Fruit fly (Drosophila melanogaster) whole organism, embryonic: Measurements from ENCODE around the gene CG8042.

ENCODE experiments used
- ATbp ChIP-seq: fragments of 200-800 bp; sonication (Bioruptor generic); optimal IDR thresholded peaks from 2 replicates; lab custom pipeline; 2017; ENCODE audit warnings: missing biosample characterization, mild to moderate bottlenecking, missing genetic modification characterization, missing genetic modification reagents
- Awh ChIP-seq: fragments of 200-800 bp; sonication (Bioruptor generic); IDR thresholded peaks from 2 replicates; pipeline ENCODE4, ENCODE4 v1.3.6; 2022; ENCODE audit warnings: missing biosample characterization, missing genetic modification characterization
- B-H2 ChIP-seq: fragments of 200-800 bp; sonication (Bioruptor generic); optimal IDR thresholded peaks from 2 replicates; lab custom pipeline; 2018; ENCODE audit warnings: missing biosample characterization, mild to moderate bottlenecking, missing genetic modification characterization
- CG10979 ChIP-seq: fragments of 200-800 bp; sonication (Bioruptor generic); optimal IDR thresholded peaks from 2 replicates; lab custom pipeline; 2018; ENCODE audit warnings: missing biosample characterization, mild to moderate bottlenecking, missing genetic modification characterization, moderate library complexity
- CG11085 ChIP-seq: fragments of 200-800 bp; sonication (Bioruptor generic); IDR thresholded peaks from 2 replicates; pipeline ENCODE4 v1.3.6; 2022; ENCODE audit warnings: missing biosample characterization, missing genetic modification characterization
- CG11093 ChIP-seq: fragments of 200-800 bp; sonication (Bioruptor generic); IDR thresholded peaks from 3 replicates; pipeline ENCODE4 v1.3.6; 2022; ENCODE audit warnings: missing biosample characterization, missing genetic modification characterization
- CG13624 ChIP-seq: fragments of 200-800 bp; sonication (Bioruptor generic); optimal IDR thresholded peaks from 2 replicates; lab custom pipeline; 2016; ENCODE audit warnings: missing biosample characterization, missing genetic modification characterization
- CG1647 ChIP-seq: fragments of 200-800 bp; sonication (Bioruptor generic); optimal IDR thresholded peaks from 3 replicates; lab custom pipeline; 2016; ENCODE audit warnings: missing biosample characterization, missing genetic modification characterization
- CG16779 ChIP-seq: fragments of 200-800 bp; sonication (Bioruptor generic); IDR thresholded peaks from 2 replicates; pipeline ENCODE4 v1.3.6; 2022; ENCODE audit warnings: missing biosample characterization, missing genetic modification characterization
- CG16813 ChIP-seq: fragments of 200-800 bp; sonication (Bioruptor generic); IDR thresholded peaks from 3 replicates; pipeline ENCODE4 v1.3.6; 2022; ENCODE audit warnings: missing biosample characterization, missing genetic modification characterization; ENCODE audit not compliant: partially characterized antibody
- CG17568 ChIP-seq: fragments of 200-800 bp; sonication (Bioruptor generic); optimal IDR thresholded peaks from 2 replicates; lab custom pipeline; 2018; ENCODE audit warnings: missing biosample characterization, mild to moderate bottlenecking, missing genetic modification characterization, moderate library complexity
- CG18764 ChIP-seq: fragments of 200-800 bp; sonication (Bioruptor generic); optimal IDR thresholded peaks from 3 replicates; lab custom pipeline; 2016; ENCODE audit warnings: missing biosample characterization, missing genetic modification characterization
- CG30403 ChIP-seq: fragments of 200-800 bp; sonication (Bioruptor generic); optimal IDR thresholded peaks from 3 replicates; lab custom pipeline; 2016; ENCODE audit warnings: missing biosample characterization, missing genetic modification characterization
- CG31441 ChIP-seq: fragments of 200-800 bp; sonication (Bioruptor generic); IDR thresholded peaks from 2 replicates; pipeline ENCODE4 v1.3.6; 2022; ENCODE audit warnings: missing biosample characterization, missing genetic modification characterization
- CG3726 ChIP-seq: fragments of 200-800 bp; sonication (Bioruptor generic); IDR thresholded peaks from 3 replicates; pipeline ENCODE4, ENCODE4 v1.3.6; 2022; ENCODE audit warnings: missing biosample characterization, missing genetic modification characterization
- CG3838 ChIP-seq: fragments of 200-800 bp; sonication (Bioruptor generic); optimal IDR thresholded peaks from 3 replicates; lab custom pipeline; 2016; ENCODE audit warnings: missing biosample characterization, missing genetic modification characterization
- CG4404 ChIP-seq: fragments of 200-800 bp; sonication (Bioruptor generic); IDR thresholded peaks from 2 replicates; pipeline ENCODE4 v1.3.6; 2022; ENCODE audit warnings: missing biosample characterization, missing genetic modification characterization
- CG4424 ChIP-seq: fragments of 200-800 bp; sonication (Bioruptor generic); optimal IDR thresholded peaks from 3 replicates; lab custom pipeline; 2016; ENCODE audit warnings: missing biosample characterization, missing genetic modification characterization
- CG5245 ChIP-seq: fragments of 200-800 bp; sonication (Bioruptor generic); optimal IDR thresholded peaks from 3 replicates; lab custom pipeline; 2016; ENCODE audit warnings: missing biosample characterization, missing genetic modification characterization
- Chrac-16 ChIP-seq: fragments of 200-800 bp; sonication (Bioruptor generic); optimal IDR thresholded peaks from 3 replicates; lab custom pipeline; 2016; ENCODE audit warnings: missing biosample characterization, missing genetic modification characterization
- Doc3 ChIP-seq: fragments of 200-800 bp; sonication (Bioruptor generic); IDR thresholded peaks from 3 replicates; pipeline ENCODE4 v1.3.6; 2022; ENCODE audit warnings: missing biosample characterization, missing genetic modification characterization; ENCODE audit not compliant: partially characterized antibody
- HmgZ ChIP-seq: fragments of 200-800 bp; sonication (Bioruptor generic); optimal IDR thresholded peaks from 2 replicates; lab custom pipeline; 2018; ENCODE audit warnings: missing biosample characterization, mild to moderate bottlenecking, missing genetic modification characterization
- Hmr ChIP-seq: fragments of 200-800 bp; sonication (Bioruptor generic); optimal IDR thresholded peaks from 3 replicates; lab custom pipeline; 2017; ENCODE audit warnings: mild to moderate bottlenecking, missing biosample characterization, missing genetic modification reagents, missing genetic modification characterization
- Lim3 ChIP-seq: fragments of 200-800 bp; sonication (Bioruptor generic); IDR thresholded peaks from 2 replicates; pipeline ENCODE4 v1.3.6; 2022; ENCODE audit warnings: missing biosample characterization, missing genetic modification characterization
- Meics ChIP-seq: fragments of 200-800 bp; sonication (Bioruptor generic); optimal IDR thresholded peaks from 2 replicates; lab custom pipeline; 2017; ENCODE audit warnings: missing biosample characterization, mild to moderate bottlenecking, missing genetic modification characterization
- Sox100B ChIP-seq: fragments of 200-800 bp; sonication (Bioruptor generic); optimal IDR thresholded peaks from 3 replicates; lab custom pipeline; 2018; ENCODE audit warnings: missing biosample characterization, mild to moderate bottlenecking, missing genetic modification characterization
- bcd ChIP-seq: fragments of 200-800 bp; sonication (Bioruptor generic); optimal IDR thresholded peaks from 2 replicates; lab custom pipeline; 2017; ENCODE audit warnings: missing biosample characterization, mild to moderate bottlenecking, missing genetic modification characterization
- bsh ChIP-seq, 2 experiments: fragments of 200-800 bp; sonication (Bioruptor generic); optimal IDR thresholded peaks; 2 replicates each; lab custom pipeline; 2017 to 2018; ENCODE audit warnings: mild to moderate bottlenecking in 2 of 2, missing biosample characterization in 2 of 2, missing genetic modification characterization in 2 of 2, moderate library complexity in 1 of 2
- caup ChIP-seq: fragments of 200-800 bp; sonication (Bioruptor generic); optimal IDR thresholded peaks from 3 replicates; lab custom pipeline; 2017; ENCODE audit warnings: missing biosample characterization, mild to moderate bottlenecking, missing genetic modification characterization, moderate library complexity; ENCODE audit not compliant: severe bottlenecking
- ewg ChIP-seq: fragments of 200-800 bp; sonication (Bioruptor generic); optimal IDR thresholded peaks from 3 replicates; lab custom pipeline; 2017; ENCODE audit warnings: mild to moderate bottlenecking, missing biosample characterization, missing genetic modification reagents, missing genetic modification characterization
- exex ChIP-seq: fragments of 200-800 bp; sonication (Bioruptor generic); optimal IDR thresholded peaks from 4 replicates; lab custom pipeline; 2018; ENCODE audit warnings: missing biosample characterization, mild to moderate bottlenecking, missing genetic modification characterization, moderate library complexity
- grau ChIP-seq: fragments of 200-800 bp; optimal IDR thresholded peaks from 3 replicates; lab custom pipeline; 2019; ENCODE audit warnings: missing biosample characterization, mild to moderate bottlenecking, missing genetic modification characterization, moderate library complexity
- ham ChIP-seq: fragments of 200-800 bp; sonication (Bioruptor generic); IDR thresholded peaks from 2 replicates; pipeline ENCODE4 v1.3.6; 2022; ENCODE audit warnings: missing biosample characterization, missing genetic modification characterization
- hb ChIP-seq: fragments of 200-800 bp; sonication (Bioruptor generic); IDR thresholded peaks from 3 replicates; pipeline ENCODE4 v1.3.6; 2022; ENCODE audit warnings: missing biosample characterization, missing genetic modification characterization; ENCODE audit not compliant: partially characterized antibody
- jing ChIP-seq: fragments of 200-800 bp; sonication (Bioruptor generic); optimal IDR thresholded peaks from 2 replicates; lab custom pipeline; 2018; ENCODE audit warnings: missing biosample characterization, mild to moderate bottlenecking, missing genetic modification characterization
- lbe ChIP-seq: fragments of 200-800 bp; sonication (Bioruptor generic); optimal IDR thresholded peaks from 2 replicates; lab custom pipeline; 2016; ENCODE audit warnings: missing biosample characterization, mild to moderate bottlenecking, missing genetic modification characterization
- maf-S ChIP-seq: fragments of 200-800 bp; sonication (Bioruptor generic); optimal IDR thresholded peaks from 2 replicates; lab custom pipeline; 2016; ENCODE audit warnings: missing biosample characterization, missing genetic modification characterization
- mirr ChIP-seq: fragments of 200-800 bp; sonication (Bioruptor generic); optimal IDR thresholded peaks from 3 replicates; lab custom pipeline; 2018; ENCODE audit warnings: missing biosample characterization, mild to moderate bottlenecking, missing genetic modification characterization
- pb ChIP-seq: fragments of 200-800 bp; sonication (Bioruptor generic); optimal IDR thresholded peaks from 3 replicates; lab custom pipeline; 2016; ENCODE audit warnings: missing biosample characterization, missing genetic modification characterization
- peb ChIP-seq: fragments of 200-800 bp; sonication (Bioruptor generic); IDR thresholded peaks from 2 replicates; pipeline ENCODE4 v1.3.6; 2022; ENCODE audit warnings: missing biosample characterization, missing genetic modification characterization
- phol ChIP-seq: fragments of 200-800 bp; sonication (Bioruptor generic); optimal IDR thresholded peaks from 3 replicates; lab custom pipeline; 2018; ENCODE audit warnings: missing biosample characterization, mild to moderate bottlenecking, missing genetic modification characterization, moderate library complexity
- pros ChIP-seq: fragments of 200-800 bp; sonication (Bioruptor generic); optimal IDR thresholded peaks from 3 replicates; lab custom pipeline; 2019; ENCODE audit warnings: missing biosample characterization, mild to moderate bottlenecking, missing genetic modification characterization, moderate library complexity
- sd ChIP-seq: fragments of 200-800 bp; sonication (Bioruptor generic); optimal IDR thresholded peaks from 3 replicates; lab custom pipeline; 2018; ENCODE audit warnings: missing biosample characterization, mild to moderate bottlenecking, missing genetic modification characterization, moderate library complexity
- sens-2 ChIP-seq: fragments of 200-800 bp; sonication (Bioruptor generic); IDR thresholded peaks from 2 replicates; pipeline ENCODE4 v1.3.6; 2022; ENCODE audit warnings: missing biosample characterization, missing genetic modification characterization
- slbo ChIP-seq: fragments of 200-800 bp; sonication (Bioruptor generic); IDR thresholded peaks from 2 replicates; pipeline ENCODE4 v1.3.6; 2022; ENCODE audit warnings: missing biosample characterization, missing genetic modification characterization

CG8042 gene

DNA sequence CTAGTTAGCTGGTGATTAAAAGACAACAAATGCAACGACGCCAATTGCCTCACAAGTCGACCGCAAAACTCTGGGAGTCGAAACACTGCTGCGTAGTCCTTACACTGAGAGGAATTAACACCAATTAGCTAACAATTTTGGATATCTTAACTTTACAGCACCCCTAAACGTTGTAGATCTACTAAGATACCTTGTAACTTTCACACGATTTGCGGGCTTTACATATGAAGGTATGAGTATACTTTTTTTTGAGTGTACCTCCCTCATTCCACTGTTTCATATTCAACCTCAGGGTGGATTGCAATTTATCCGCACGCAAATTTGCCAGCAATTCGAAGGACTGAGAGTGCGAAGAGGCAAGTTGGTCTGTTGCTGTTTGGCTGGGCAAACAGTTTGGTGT lies 11.2 kb downstream of the CG8042 start (continued):
- TF ChIP-seq hb (GFP tag; lab: Robert Waterston, UW), result no peak
- TF ChIP-seq bsh (GFP tag; optimal IDR thresholded peaks at IDR 0.05; lab: Kevin White, UChicago), result peak in 1 of 2 experiments; percentile 30
- TF ChIP-seq CG16813 (GFP tag; lab: Robert Waterston, UW), result no peak
- no peak for TF ChIP-seq CG11085 (GFP tag; lab: Robert Waterston, UW)
- peak; percentile 7 for TF ChIP-seq phol (tag; lab: Kevin White, UChicago)
- peak; percentile 14 for TF ChIP-seq CG10979 (tag; lab: Kevin White, UChicago)
- no peak for TF ChIP-seq B-H2
- TF ChIP-seq grau (tag; lab: Kevin White, UChicago), result no peak
- 0 out of 2 replicates have a peak, but pooled peaks have one; percentile 6 for TF ChIP-seq sens-2 (GFP tag; lab: Robert Waterston, UW)
- 0 out of 2 replicates have a peak, but pooled peaks have one; percentile 43 for TF ChIP-seq CG4404 (GFP tag; lab: Robert Waterston, UW)
- TF ChIP-seq Doc3, result no peak

DNA sequence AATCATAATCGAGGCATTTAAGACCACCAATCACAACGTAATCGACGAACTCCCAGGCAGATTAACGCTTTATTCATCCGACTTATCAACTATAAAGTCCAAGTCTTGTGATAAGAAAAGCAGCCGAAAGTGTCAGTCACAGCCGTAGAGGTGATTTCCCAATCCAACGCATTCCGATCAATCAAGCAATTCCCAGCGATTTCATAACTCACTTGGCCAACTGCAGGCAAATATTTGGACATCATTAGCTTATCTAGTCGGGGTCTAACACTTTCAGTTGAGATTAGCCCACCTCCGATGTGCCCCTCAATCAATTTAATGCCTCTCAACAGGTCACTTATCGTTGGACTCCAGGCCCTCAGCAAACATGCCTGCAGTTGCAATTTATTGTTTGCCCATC lies 11.8 kb downstream of the CG8042 start:
- no peak for TF ChIP-seq Hmr (GFP tag; lab: Kevin White, UChicago)
- no peak for TF ChIP-seq pros (GFP tag; lab: Kevin White, UChicago)
- TF ChIP-seq ATbp, result no peak
- no peak for TF ChIP-seq bcd (GFP tag; lab: Kevin White, UChicago)
- TF ChIP-seq lbe (GFP tag; lab: Kevin White, UChicago), result no peak
- TF ChIP-seq caup (GFP tag; lab: Kevin White, UChicago), result no peak
- TF ChIP-seq sd (tag; lab: Kevin White, UChicago), result peak; percentile 79
- TF ChIP-seq slbo (GFP tag; lab: Robert Waterston, UW), result no peak
- no peak for TF ChIP-seq ham
- no peak for TF ChIP-seq CG17568 (GFP tag; lab: Kevin White, UChicago)
- TF ChIP-seq exex, result peak; percentile 71
- TF ChIP-seq CG4424 (GFP tag; lab: Kevin White, UChicago), result no peak
- TF ChIP-seq pb, result no peak
- no peak for TF ChIP-seq CG18764 (GFP tag; lab: Kevin White, UChicago)
- no peak for TF ChIP-seq CG1647 (GFP tag; lab: Kevin White, UChicago)
- TF ChIP-seq Meics (GFP tag; lab: Kevin White, UChicago), result no peak
- TF ChIP-seq CG3726 (GFP tag; lab: Robert Waterston, UW), result no peak
- no peak for TF ChIP-seq CG13624
- TF ChIP-seq Chrac-16 (GFP tag; lab: Kevin White, UChicago), result no peak
- TF ChIP-seq Lim3 (GFP tag; lab: Robert Waterston, UW), result 0 out of 2 replicates have a peak, but pooled peaks have one; percentile 35
- TF ChIP-seq CG31441, result no peak
- no peak for TF ChIP-seq jing (GFP tag; lab: Kevin White, UChicago)
- TF ChIP-seq Sox100B, result no peak
- no peak for TF ChIP-seq CG5245 (GFP tag; lab: Kevin White, UChicago)
- no peak for TF ChIP-seq CG10979 (tag; lab: Kevin White, UChicago)
- TF ChIP-seq peb, result no peak
- TF ChIP-seq CG16779 (GFP tag; lab: Robert Waterston, UW), result no peak
- no peak for TF ChIP-seq HmgZ (tag; lab: Kevin White, UChicago)
- no peak for TF ChIP-seq ewg (GFP tag; lab: Kevin White, UChicago)
- TF ChIP-seq Awh (GFP tag; lab: Robert Waterston, UW), result no peak
- TF ChIP-seq maf-S, result no peak
- TF ChIP-seq CG30403 (GFP tag; lab: Kevin White, UChicago), result no peak
- no peak for TF ChIP-seq CG3838 (GFP tag; lab: Kevin White, UChicago)
- TF ChIP-seq CG11093, result no peak
- TF ChIP-seq mirr (GFP tag; lab: Kevin White, UChicago), result peak; percentile 10
- TF ChIP-seq, all 482 proteins: peak for 4
